Fruit fly (Drosophila melanogaster) whole organism, prepupa: ENCODE measurements around the gene pip.

ENCODE experiments used
- Blimp-1 ChIP-seq: fragments of 200-800 bp; sonication (Bioruptor generic); optimal IDR thresholded peaks from 3 replicates; lab custom pipeline; 2017; ENCODE audit warnings: missing biosample characterization, missing genetic modification characterization, mild to moderate bottlenecking, moderate library complexity, missing genetic modification reagents
- CG1621 ChIP-seq: fragments of 200-800 bp; sonication (Bioruptor generic); optimal IDR thresholded peaks from 3 replicates; lab custom pipeline; 2018; ENCODE audit warnings: missing biosample characterization, mild to moderate bottlenecking, missing genetic modification characterization
- Met ChIP-seq: fragments of 200-800 bp; sonication (Bioruptor generic); optimal IDR thresholded peaks from 3 replicates; lab custom pipeline; 2016; ENCODE audit warnings: missing biosample characterization, missing genetic modification characterization
- Smox ChIP-seq: fragments of 200-800 bp; sonication (Bioruptor generic); optimal IDR thresholded peaks from 3 replicates; lab custom pipeline; 2016; ENCODE audit warnings: missing biosample characterization, missing genetic modification characterization
- Sox15 ChIP-seq: fragments of 200-800 bp; sonication (Bioruptor generic); optimal IDR thresholded peaks from 3 replicates; lab custom pipeline; 2016; ENCODE audit warnings: missing biosample characterization, missing genetic modification characterization
- spab ChIP-seq: fragments of 200-800 bp; sonication (Bioruptor generic); optimal IDR thresholded peaks from 2 replicates; lab custom pipeline; 2017; ENCODE audit warnings: missing biosample characterization, mild to moderate bottlenecking, missing genetic modification characterization, missing genetic modification reagents

dm6 chr3L:19292440-19293175 lies 44.8 kb downstream of the pip start, which contains the start of gene Gbs-76A:
- TF ChIP-seq Smox (GFP tag; lab: Kevin White, UChicago) (peak; percentile 59), spab (GFP tag; lab: Kevin White, UChicago) (peak; percentile 92), CG1621 (tag; lab: Kevin White, UChicago) (peak; percentile 38), Blimp-1 (peak; percentile 45), Met (GFP tag; lab: Kevin White, UChicago) (peak; percentile 73), Sox15 (GFP tag; lab: Kevin White, UChicago) (peak; percentile 26)
